Worm (Caenorhabditis elegans): ENCODE data around the gene anoh-2.

Gene anoh-2

ce11 chrIV:14622109-14622508 lies 36.0 kb upstream of the anoh-2 start:
- no peak for TF ChIP-seq unc-62 (GFP tag; optimal IDR thresholded peaks at IDR 0.05)

- TF ChIP-seq unc-62 (GFP tag; optimal IDR thresholded peaks at IDR 0.05), result no peak
These were observed 26.4 kb upstream of the anoh-2 start for ce11 chrIV:14631726-14632125.

- TF ChIP-seq unc-62 (GFP tag; optimal IDR thresholded peaks at IDR 0.05), result no peak
These were observed 25.3 kb upstream of the anoh-2 start, which contains the start of gene irld-4 for ce11 chrIV:14632799-14633198. Gene irld-4 (plus strand): TSS chrIV:14633099.

ce11 chrIV:14634826-14635225 lies 23.3 kb upstream of the anoh-2 start, which contains the start of gene ule-2:
Gene ule-2 (plus strand): TSS chrIV:14635126.
- no peak for TF ChIP-seq unc-62 (GFP tag; optimal IDR thresholded peaks at IDR 0.05)

- TF ChIP-seq unc-62 (GFP tag; optimal IDR thresholded peaks at IDR 0.05), result no peak
These were observed 20.7 kb upstream of the anoh-2 start, which contains the start of gene srlf-27 for ce11 chrIV:14637413-14637812. Gene srlf-27 (plus strand): TSS chrIV:14637713.

ce11 chrIV:14653066-14653465 lies 5.0 kb upstream of the anoh-2 start, which contains the start of gene talp-3:
Gene talp-3 (minus strand): TSS chrIV:14653380.
- TF ChIP-seq unc-62 (GFP tag; optimal IDR thresholded peaks at IDR 0.05), result no peak

ce11 chrIV:14656573-14657129 lies 1.5 kb upstream of the anoh-2 start, which contains the start of gene Y57G11C.33:
Gene Y57G11C.33 (plus strand): TSS chrIV:14657079.
- no peak for TF ChIP-seq unc-62 (GFP tag; optimal IDR thresholded peaks at IDR 0.05)

ce11 chrIV:14658927-14659326 lies 819 bp downstream of the anoh-2 start:
- TF ChIP-seq unc-62 (GFP tag; optimal IDR thresholded peaks at IDR 0.05), result no peak

- TF ChIP-seq unc-62 (GFP tag; optimal IDR thresholded peaks at IDR 0.05), result no peak
These were observed 3.3 kb downstream of the anoh-2 start for ce11 chrIV:14661370-14661769.

- no peak for TF ChIP-seq unc-62 (GFP tag; optimal IDR thresholded peaks at IDR 0.05)
These were observed 17.7 kb downstream of the anoh-2 start for ce11 chrIV:14675789-14676188.

ce11 chrIV:14677095-14677633 lies 19.1 kb downstream of the anoh-2 start, which contains the start of gene Y57G11C.31:
Gene Y57G11C.31 (plus strand): TSS chrIV:14677370.
- TF ChIP-seq unc-62 (GFP tag; optimal IDR thresholded peaks at IDR 0.05), result no peak

- TF ChIP-seq unc-62 (GFP tag; optimal IDR thresholded peaks at IDR 0.05), result no peak
These were observed 21.0 kb downstream of the anoh-2 start for ce11 chrIV:14679060-14679459.

ce11 chrIV:14687716-14688115 lies 29.6 kb downstream of the anoh-2 start:
- TF ChIP-seq unc-62 (GFP tag; optimal IDR thresholded peaks at IDR 0.05), result no peak

ce11 chrIV:14699840-14700239 lies 41.7 kb downstream of the anoh-2 start, which contains the start of gene haf-8:
Gene haf-8 (minus strand): TSS chrIV:14699940.
- TF ChIP-seq unc-62 (GFP tag; optimal IDR thresholded peaks at IDR 0.05), result no peak

ce11 chrIV:14704155-14704554 lies 46.0 kb downstream of the anoh-2 start, which contains the start of gene Y57G11C.40:
Gene Y57G11C.40 (minus strand): TSS chrIV:14704255.
- no peak for TF ChIP-seq unc-62 (GFP tag; optimal IDR thresholded peaks at IDR 0.05)

- TF ChIP-seq unc-62 (GFP tag; optimal IDR thresholded peaks at IDR 0.05), result no peak
These were observed 46.8 kb downstream of the anoh-2 start for ce11 chrIV:14704952-14705351.

ce11 chrIV:14706302-14706701 lies 48.2 kb downstream of the anoh-2 start, which contains the start of gene Y57G11C.41:
Gene Y57G11C.41 (minus strand): TSS chrIV:14706402.
- TF ChIP-seq unc-62 (GFP tag; optimal IDR thresholded peaks at IDR 0.05), result no peak

Data from whole organism, dauer.